Worm (Caenorhabditis elegans) whole organism, L2 larva: ENCODE results near the gene oxy-4.

ENCODE experiments used
- C34F6.9 ChIP-seq: fragments of 150-350 bp; optimal IDR thresholded peaks from 2 replicates; lab custom pipeline; 2014; ENCODE audit warnings: missing biosample characterization, missing genetic modification characterization
- F13H6.1 ChIP-seq: sonication (generic microtip); optimal IDR thresholded peaks from 2 replicates; lab custom pipeline; 2016; ENCODE audit warnings: missing genetic modification characterization, missing compliant biosample characterization
- R02D3.7 ChIP-seq: fragments of 150-350 bp; optimal IDR thresholded peaks from 2 replicates; lab custom pipeline; 2014; ENCODE audit warnings: missing biosample characterization, missing genetic modification characterization
- Y55F3AM.14 ChIP-seq: fragments of 200-800 bp; sonication (Bioruptor generic); optimal IDR thresholded peaks from 2 replicates; lab custom pipeline; 2018; ENCODE audit warnings: mild to moderate bottlenecking, missing genetic modification characterization, missing compliant biosample characterization
- ZK546.5 ChIP-seq: sonication (generic microtip); optimal IDR thresholded peaks from 2 replicates; lab custom pipeline; 2017; ENCODE audit warnings: missing biosample characterization, missing genetic modification characterization
- alr-1 ChIP-seq: fragments of 150-350 bp; optimal IDR thresholded peaks from 2 replicates; lab custom pipeline; 2014; ENCODE audit warnings: missing biosample characterization, missing genetic modification characterization
- aly-2 ChIP-seq: fragments of 150-350 bp; optimal IDR thresholded peaks from 2 replicates; lab custom pipeline; 2014; ENCODE audit warnings: missing biosample characterization, missing genetic modification characterization
- ama-1 ChIP-seq: fragments of 150-350 bp; optimal IDR thresholded peaks from 2 replicates; lab custom pipeline; 2018; ENCODE audit warnings: inconsistent platforms
- blmp-1 ChIP-seq: sonication (generic microtip); optimal IDR thresholded peaks from 2 replicates; lab custom pipeline; 2017; ENCODE audit warnings: missing genetic modification characterization, mild to moderate bottlenecking, missing compliant biosample characterization, antibody characterized with exemption, moderate library complexity; ENCODE audit not compliant: insufficient read depth
- ceh-82 ChIP-seq: fragments of 150-350 bp; optimal IDR thresholded peaks from 2 replicates; lab custom pipeline; 2014; ENCODE audit warnings: missing biosample characterization, missing genetic modification characterization
- dmd-4 ChIP-seq: sonication (generic microtip); optimal IDR thresholded peaks from 2 replicates; lab custom pipeline; 2017; ENCODE audit warnings: missing biosample characterization, missing genetic modification characterization
- egl-27 ChIP-seq: sonication (generic microtip); optimal IDR thresholded peaks from 3 replicates; lab custom pipeline; 2017; ENCODE audit warnings: missing biosample characterization, missing genetic modification reagents, missing genetic modification characterization
- elt-3 ChIP-seq: sonication (generic microtip); optimal IDR thresholded peaks from 2 replicates; lab custom pipeline; 2017; ENCODE audit warnings: missing biosample characterization, missing genetic modification characterization
- fos-1 ChIP-seq: fragments of 150-350 bp; optimal IDR thresholded peaks from 2 replicates; lab custom pipeline; 2014; ENCODE audit warnings: missing biosample characterization, missing genetic modification characterization
- gmeb-1 ChIP-seq: fragments of 150-350 bp; optimal IDR thresholded peaks from 2 replicates; lab custom pipeline; 2014; ENCODE audit warnings: missing biosample characterization, missing genetic modification characterization
- lin-11 ChIP-seq: fragments of 150-350 bp; sonication (generic microtip); optimal IDR thresholded peaks from 2 replicates; lab custom pipeline; 2014; ENCODE audit warnings: missing biosample characterization, missing genetic modification characterization, inconsistent platforms, mixed read lengths
- lin-13 ChIP-seq: fragments of 150-350 bp; optimal IDR thresholded peaks from 2 replicates; lab custom pipeline; 2014; ENCODE audit warnings: missing biosample characterization, missing genetic modification reagents, missing genetic modification characterization
- lin-39 ChIP-seq: fragments of 150-350 bp; optimal IDR thresholded peaks from 2 replicates; lab custom pipeline; 2014; ENCODE audit warnings: missing biosample characterization, missing genetic modification reagents, missing genetic modification characterization
- lsy-2 ChIP-seq, 2 experiments: fragments of 150-350 bp in 1 of 2; sonication (generic microtip) in 1 of 2; optimal IDR thresholded peaks; 2 replicates each; lab custom pipeline; 2014 to 2017; ENCODE audit warnings: missing biosample characterization in 2 of 2, missing genetic modification characterization in 2 of 2
- mab-5 ChIP-seq: fragments of 150-350 bp; optimal IDR thresholded peaks from 2 replicates; lab custom pipeline; 2014; ENCODE audit warnings: missing biosample characterization, missing genetic modification characterization
- mdl-1 ChIP-seq, 2 experiments: fragments of 150-350 bp in 1 of 2; sonication (generic microtip) in 1 of 2; optimal IDR thresholded peaks; 2 replicates each; lab custom pipeline; 2017; ENCODE audit warnings: missing biosample characterization in 2 of 2, missing genetic modification characterization in 2 of 2
- nhr-10 ChIP-seq: sonication (generic microtip); optimal IDR thresholded peaks from 2 replicates; lab custom pipeline; 2017; ENCODE audit warnings: missing biosample characterization, missing genetic modification characterization
- nhr-11 ChIP-seq: fragments of 150-350 bp; optimal IDR thresholded peaks from 2 replicates; lab custom pipeline; 2014; ENCODE audit warnings: missing biosample characterization, missing genetic modification characterization
- nhr-129 ChIP-seq: fragments of 150-350 bp; optimal IDR thresholded peaks from 2 replicates; lab custom pipeline; 2014; ENCODE audit warnings: missing biosample characterization, missing genetic modification characterization
- nhr-21 ChIP-seq: fragments of 150-350 bp; optimal IDR thresholded peaks from 2 replicates; lab custom pipeline; 2014; ENCODE audit warnings: missing biosample characterization, missing genetic modification characterization
- nhr-23 ChIP-seq: fragments of 150-350 bp; optimal IDR thresholded peaks from 2 replicates; lab custom pipeline; 2014; ENCODE audit warnings: missing biosample characterization, missing genetic modification reagents, missing genetic modification characterization
- nhr-237 ChIP-seq: fragments of 150-350 bp; optimal IDR thresholded peaks from 2 replicates; lab custom pipeline; 2014; ENCODE audit warnings: missing biosample characterization, missing genetic modification characterization
- nhr-25 ChIP-seq: fragments of 150-350 bp; sonication (generic microtip); optimal IDR thresholded peaks from 3 replicates; lab custom pipeline; 2014; ENCODE audit warnings: missing biosample characterization, missing genetic modification characterization
- sem-4 ChIP-seq: fragments of 150-350 bp; optimal IDR thresholded peaks from 2 replicates; lab custom pipeline; 2014; ENCODE audit warnings: missing biosample characterization, missing genetic modification reagents, missing genetic modification characterization
- skn-1 ChIP-seq: sonication (generic microtip); optimal IDR thresholded peaks from 2 replicates; lab custom pipeline; 2017; ENCODE audit warnings: missing biosample characterization, missing genetic modification characterization
- sma-3 ChIP-seq: sonication (generic microtip); optimal IDR thresholded peaks from 2 replicates; lab custom pipeline; 2016; ENCODE audit warnings: missing genetic modification reagents, missing genetic modification characterization, missing compliant biosample characterization
- sma-9 ChIP-seq, 2 experiments: fragments of 150-350 bp in 1 of 2; sonication (generic microtip) in 1 of 2; optimal IDR thresholded peaks; 2 replicates each; lab custom pipeline; 2014 to 2016; ENCODE audit warnings: missing genetic modification characterization in 2 of 2, mild to moderate bottlenecking in 1 of 2, missing biosample characterization in 1 of 2, missing compliant biosample characterization in 1 of 2, missing genetic modification reagents in 1 of 2, moderate library complexity in 1 of 2
- unc-55 ChIP-seq: fragments of 150-350 bp; sonication (generic microtip); optimal IDR thresholded peaks from 3 replicates; lab custom pipeline; 2014; ENCODE audit warnings: missing biosample characterization, missing genetic modification reagents, missing genetic modification characterization
- unc-62 ChIP-seq: fragments of 150-350 bp; optimal IDR thresholded peaks from 2 replicates; lab custom pipeline; 2014; ENCODE audit warnings: missing biosample characterization, missing genetic modification reagents, missing genetic modification characterization
- zag-1 ChIP-seq: fragments of 150-350 bp; optimal IDR thresholded peaks from 2 replicates; lab custom pipeline; 2014; ENCODE audit warnings: missing biosample characterization, missing genetic modification characterization
- ztf-11 ChIP-seq: sonication (generic microtip); optimal IDR thresholded peaks from 2 replicates; lab custom pipeline; 2017; ENCODE audit warnings: missing biosample characterization, missing genetic modification characterization
- ztf-4 ChIP-seq: fragments of 150-350 bp; optimal IDR thresholded peaks from 2 replicates; lab custom pipeline; 2014; ENCODE audit warnings: missing biosample characterization, missing genetic modification characterization

The oxy-4 gene

ce11 chrIII:5172470-5172869 lies 13.9 kb upstream of the oxy-4 start, which contains the start of gene K10D2.5 (continued):
- TF ChIP-seq nhr-129 (tag; lab: Kevin White, UChicago) = peak; percentile 89
- no peak for TF ChIP-seq aly-2
- TF ChIP-seq R02D3.7 = no peak
- TF ChIP-seq elt-3 = no peak
- TF ChIP-seq mdl-1 (tag; optimal IDR thresholded peaks at IDR 0.05; lab: Kevin White, UChicago) = peak in 1 of 2 experiments; percentile 22
- peak; percentile 72 for TF ChIP-seq egl-27 (tag; lab: Kevin White, UChicago)
- TF ChIP-seq nhr-237 = no peak
- no peak for TF ChIP-seq ztf-11 (tag; lab: Kevin White, UChicago)
- peak; percentile 94 for TF ChIP-seq C34F6.9 (tag; lab: Kevin White, UChicago)
- no peak for TF ChIP-seq dmd-4 (tag; lab: Kevin White, UChicago)
- TF ChIP-seq Y55F3AM.14 (GFP tag; lab: Kevin White, UChicago) = peak; percentile 74
- peak; percentile 94 for TF ChIP-seq lin-13 (GFP tag; lab: Kevin White, UChicago)
- TF ChIP-seq sma-3 = peak; percentile 95
- TF ChIP-seq sem-4 = peak; percentile 44
- peak; percentile 72 for TF ChIP-seq nhr-21 (tag; lab: Kevin White, UChicago)

ce11 chrIII:5171945-5172344 lies 13.4 kb upstream of the oxy-4 start, which contains the start of gene prp-19:
Gene prp-19, minus strand, starts transcription at chrIII:5172045.
- TF ChIP-seq sem-4 (no peak), lin-11 (tag; lab: Kevin White, UChicago) (no peak), zag-1 (tag; lab: Kevin White, UChicago) (no peak), nhr-10 (tag; lab: Kevin White, UChicago) (no peak), Y55F3AM.14 (GFP tag; lab: Kevin White, UChicago) (no peak), ztf-4 (tag; lab: Kevin White, UChicago) (no peak), gmeb-1 (tag; lab: Kevin White, UChicago) (no peak), F13H6.1 (no peak), dmd-4 (tag; lab: Kevin White, UChicago) (no peak), aly-2 (no peak), nhr-11 (tag; lab: Kevin White, UChicago) (no peak), ztf-11 (tag; lab: Kevin White, UChicago) (no peak)
- TF ChIP-seq, all 48 proteins: peak for 0

- TF ChIP-seq nhr-10 (tag; lab: Kevin White, UChicago) (no peak), lin-11 (tag; lab: Kevin White, UChicago) (no peak), dmd-4 (tag; lab: Kevin White, UChicago) (no peak)
- TF ChIP-seq, all 48 proteins: peak for 0
Measured at ce11 chrIII:5169699-5170098, 11.1 kb upstream of the oxy-4 start, which contains the start of gene ulp-1. Gene ulp-1, minus strand, starts transcription at chrIII:5169799.

- TF ChIP-seq sma-9 (GFP tag; optimal IDR thresholded peaks at IDR 0.05; lab: Kevin White, UChicago) = peak; percentile 57
- no peak for TF ChIP-seq sma-9 (tag; optimal IDR thresholded peaks at IDR 0.05; lab: Kevin White, UChicago)
- peak; percentile 51 for TF ChIP-seq nhr-25 (tag; lab: Kevin White, UChicago)
- TF ChIP-seq blmp-1 (tag; lab: Kevin White, UChicago) = peak; percentile 42
- TF ChIP-seq unc-55 = no peak
- peak; percentile 65 for TF ChIP-seq nhr-129 (tag; lab: Kevin White, UChicago)
- no peak for TF ChIP-seq fos-1
Measured at ce11 chrIII:5165745-5166144, 7.2 kb upstream of the oxy-4 start.

- no peak for TF ChIP-seq zag-1 (tag; lab: Kevin White, UChicago)
Measured at ce11 chrIII:5165211-5165610, 6.6 kb upstream of the oxy-4 start, which contains the start of gene T10F2.2. Gene T10F2.2, minus strand, starts transcription at chrIII:5165311.

- peak; percentile 57 for TF ChIP-seq ama-1 (lab: Kevin White, UChicago)
- TF ChIP-seq aly-2 = no peak
- no peak for TF ChIP-seq unc-62 (GFP tag; lab: Kevin White, UChicago)
- no peak for TF ChIP-seq lin-13 (GFP tag; lab: Kevin White, UChicago)
- no peak for TF ChIP-seq ceh-82
- TF ChIP-seq lin-39 (tag; lab: Kevin White, UChicago) = no peak
- TF ChIP-seq nhr-129 (tag; lab: Kevin White, UChicago) = peak; percentile 30
- no peak for TF ChIP-seq sma-3
- TF ChIP-seq egl-27 (tag; lab: Kevin White, UChicago) = no peak
- TF ChIP-seq skn-1 (tag; lab: Kevin White, UChicago) = no peak
- TF ChIP-seq lsy-2 (tag; optimal IDR thresholded peaks at IDR 0.05; lab: Kevin White, UChicago) = peak; percentile 11 to 23
- no peak for TF ChIP-seq ztf-11 (tag; lab: Kevin White, UChicago)
- no peak for TF ChIP-seq nhr-10 (tag; lab: Kevin White, UChicago)
- peak; percentile 74 for TF ChIP-seq unc-55
- TF ChIP-seq nhr-23 (tag; lab: Kevin White, UChicago) = no peak
- TF ChIP-seq alr-1 (tag; lab: Kevin White, UChicago) = no peak
- no peak for TF ChIP-seq ZK546.5 (tag; lab: Kevin White, UChicago)
- TF ChIP-seq C34F6.9 (tag; lab: Kevin White, UChicago) = peak; percentile 59
- peak; percentile 15 for TF ChIP-seq nhr-25 (tag; lab: Kevin White, UChicago)
- TF ChIP-seq nhr-21 (tag; lab: Kevin White, UChicago) = no peak
- TF ChIP-seq mab-5 (tag; lab: Kevin White, UChicago) = no peak
- TF ChIP-seq, all 48 proteins: peak for 6
Measured at ce11 chrIII:5162820-5163631, 4.5 kb upstream of the oxy-4 start, which contains the start of gene gars-1. Gene gars-1, minus strand, starts transcription at chrIII:5163627.
